Worm (Caenorhabditis elegans): ENCODE data around the gene flp-20.

DNA sequence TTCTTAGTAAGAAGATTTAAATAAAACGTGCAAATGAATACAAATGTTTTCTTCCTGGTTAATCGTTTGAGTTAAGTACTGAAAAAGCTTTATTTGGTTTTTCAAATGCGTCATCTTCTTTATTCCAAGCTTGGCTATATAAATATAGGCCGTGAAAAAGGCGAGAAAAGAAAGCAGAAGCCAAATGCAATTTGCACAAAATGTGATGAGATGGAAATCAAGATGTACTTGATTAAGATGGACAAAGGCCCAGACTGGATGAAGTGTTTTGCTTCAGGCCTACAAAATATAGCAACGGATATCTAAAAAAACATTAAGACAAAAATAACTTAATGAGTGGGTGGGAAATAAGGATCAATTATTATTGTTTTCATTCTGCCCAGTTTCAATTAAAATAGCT is 22.5 kb upstream of the flp-20 start:
- TF ChIP-seq fos-1 (tag; optimal IDR thresholded peaks at IDR 0.05) (no peak), elt-1 (tag; optimal IDR thresholded peaks at IDR 0.05) (no peak), ceh-82 (tag; optimal IDR thresholded peaks at IDR 0.05) (no peak), nhr-237 (tag; optimal IDR thresholded peaks at IDR 0.05) (no peak), nhr-77 (tag; optimal IDR thresholded peaks at IDR 0.05) (no peak), ztf-11 (tag; optimal IDR thresholded peaks at IDR 0.05) (no peak), alr-1 (tag; optimal IDR thresholded peaks at IDR 0.05) (no peak), aly-2 (tag; optimal IDR thresholded peaks at IDR 0.05) (no peak), ZK546.5 (tag; optimal IDR thresholded peaks at IDR 0.05) (no peak)

All from whole organism, L2 larva.